Fruit fly (Drosophila melanogaster) whole organism, embryonic: ENCODE results near the gene CG32425.
A peak's percentile ranks its signal among the peaks of the same experiment; 100 is the strongest.

Source experiments
- Bgb ChIP-seq: fragments of 200-800 bp; sonication (Bioruptor generic); IDR thresholded peaks from 2 replicates; pipeline ENCODE4 v1.3.6; 2022; ENCODE audit warnings: missing biosample characterization, missing genetic modification characterization; ENCODE audit not compliant: partially characterized antibody
- BtbVII ChIP-seq: fragments of 200-800 bp; sonication (Bioruptor generic); optimal IDR thresholded peaks from 3 replicates; lab custom pipeline; 2017; ENCODE audit warnings: missing biosample characterization, mild to moderate bottlenecking, missing genetic modification characterization
- CG10321 ChIP-seq: fragments of 200-800 bp; sonication (Bioruptor generic); IDR thresholded peaks from 2 replicates; pipeline ENCODE4 v1.3.6; 2022; ENCODE audit warnings: missing biosample characterization, missing genetic modification characterization
- CG10565 ChIP-seq: fragments of 200-800 bp; sonication (Bioruptor generic); optimal IDR thresholded peaks from 3 replicates; lab custom pipeline; 2016; ENCODE audit warnings: missing biosample characterization, mild to moderate bottlenecking, missing genetic modification characterization
- CG11456 ChIP-seq: fragments of 200-800 bp; sonication (Bioruptor generic); IDR thresholded peaks from 3 replicates; pipeline ENCODE4 v1.3.6; 2022; ENCODE audit warnings: missing biosample characterization, missing genetic modification characterization
- CG13123 ChIP-seq: fragments of 200-800 bp; sonication (Bioruptor generic); optimal IDR thresholded peaks from 2 replicates; lab custom pipeline; 2016; ENCODE audit warnings: missing biosample characterization, missing genetic modification characterization
- CG13894 ChIP-seq: fragments of 200-800 bp; sonication (Bioruptor generic); optimal IDR thresholded peaks from 3 replicates; lab custom pipeline; 2018; ENCODE audit warnings: missing biosample characterization, mild to moderate bottlenecking, missing genetic modification characterization, moderate library complexity
- CG1602 ChIP-seq: fragments of 200-800 bp; sonication (Bioruptor generic); optimal IDR thresholded peaks from 3 replicates; lab custom pipeline; 2016; ENCODE audit warnings: missing biosample characterization, missing genetic modification characterization
- CG16863 ChIP-seq: fragments of 200-800 bp; sonication (Bioruptor generic); optimal IDR thresholded peaks from 3 replicates; lab custom pipeline; 2016; ENCODE audit warnings: missing biosample characterization, missing genetic modification characterization
- CG17186 ChIP-seq: fragments of 200-800 bp; sonication (Bioruptor generic); optimal IDR thresholded peaks from 3 replicates; lab custom pipeline; 2017; ENCODE audit warnings: missing biosample characterization, missing genetic modification reagents, missing genetic modification characterization
- CG3281 ChIP-seq: fragments of 200-800 bp; sonication (Bioruptor generic); optimal IDR thresholded peaks from 3 replicates; lab custom pipeline; 2017; ENCODE audit warnings: missing biosample characterization, mild to moderate bottlenecking, missing genetic modification characterization
- CG33557 ChIP-seq: fragments of 200-800 bp; sonication (Bioruptor generic); optimal IDR thresholded peaks from 2 replicates; lab custom pipeline; 2019; ENCODE audit warnings: missing biosample characterization, mild to moderate bottlenecking, missing genetic modification characterization, moderate library complexity
- CG4424 ChIP-seq: fragments of 200-800 bp; sonication (Bioruptor generic); optimal IDR thresholded peaks from 3 replicates; lab custom pipeline; 2016; ENCODE audit warnings: missing biosample characterization, missing genetic modification characterization
- CG4854 ChIP-seq: fragments of 200-800 bp; sonication (Bioruptor generic); optimal IDR thresholded peaks from 2 replicates; lab custom pipeline; 2016; ENCODE audit warnings: missing biosample characterization, missing genetic modification characterization, inconsistent platforms
- CG6854 ChIP-seq: fragments of 200-800 bp; sonication (Bioruptor generic); optimal IDR thresholded peaks from 3 replicates; lab custom pipeline; 2017; ENCODE audit warnings: missing biosample characterization, mild to moderate bottlenecking, missing genetic modification characterization
- CG9932 ChIP-seq: fragments of 200-800 bp; sonication (Bioruptor generic); IDR thresholded peaks from 2 replicates; pipeline ENCODE4 v1.3.6; 2022; ENCODE audit warnings: missing biosample characterization, missing genetic modification characterization
- Dbx ChIP-seq: fragments of 200-800 bp; sonication (Bioruptor generic); IDR thresholded peaks from 3 replicates; pipeline ENCODE4 v1.3.6; 2022; ENCODE audit warnings: missing biosample characterization, missing genetic modification characterization
- GATAe ChIP-seq: fragments of 200-800 bp; sonication (Bioruptor generic); conservative IDR thresholded peaks from 2 replicates; pipeline ENCODE4 v1.3.6; 2022; ENCODE audit warnings: missing biosample characterization, missing genetic modification characterization
- H15 ChIP-seq: fragments of 200-800 bp; sonication (Bioruptor generic); IDR thresholded peaks from 3 replicates; pipeline ENCODE4 v1.3.6; 2022; ENCODE audit warnings: missing biosample characterization, missing genetic modification characterization
- HHEX ChIP-seq: fragments of 200-800 bp; sonication (Bioruptor generic); optimal IDR thresholded peaks from 3 replicates; lab custom pipeline; 2017; ENCODE audit warnings: missing biosample characterization, mild to moderate bottlenecking, missing genetic modification characterization, missing genetic modification reagents
- HmgZ ChIP-seq: fragments of 200-800 bp; sonication (Bioruptor generic); optimal IDR thresholded peaks from 2 replicates; lab custom pipeline; 2018; ENCODE audit warnings: missing biosample characterization, mild to moderate bottlenecking, missing genetic modification characterization
- Hr51 ChIP-seq, 2 experiments: fragments of 200-800 bp; sonication (Bioruptor generic); optimal IDR thresholded peaks; 2 replicates in 1 of 2; 3 replicates in 1 of 2; lab custom pipeline; 2016 to 2018; ENCODE audit warnings: missing biosample characterization in 2 of 2, missing genetic modification characterization in 2 of 2, mild to moderate bottlenecking in 1 of 2, moderate library complexity in 1 of 2
- Mrtf ChIP-seq: fragments of 200-800 bp; sonication (Bioruptor generic); IDR thresholded peaks from 3 replicates; pipeline ENCODE4 v1.3.6; 2022; ENCODE audit warnings: missing biosample characterization, missing genetic modification characterization
- Pdp1 ChIP-seq, 2 experiments: fragments of 200-800 bp; sonication (Bioruptor generic); optimal IDR thresholded peaks; 3 replicates each; lab custom pipeline; 2016; ENCODE audit warnings: missing biosample characterization in 2 of 2, missing genetic modification characterization in 2 of 2, mild to moderate bottlenecking in 1 of 2, moderate library complexity in 1 of 2
- Ravus ChIP-seq: fragments of 200-800 bp; sonication (Bioruptor generic); IDR thresholded peaks from 2 replicates; pipeline ENCODE4 v1.3.6; 2022; ENCODE audit warnings: missing biosample characterization, missing genetic modification characterization
- Usf ChIP-seq: fragments of 200-800 bp; sonication (Bioruptor generic); optimal IDR thresholded peaks from 2 replicates; lab custom pipeline; 2017; ENCODE audit warnings: missing genotype, missing biosample characterization, missing genetic modification characterization
- al ChIP-seq: fragments of 200-800 bp; sonication (Bioruptor generic); IDR thresholded peaks from 2 replicates; pipeline ENCODE4 v1.3.6; 2022; ENCODE audit warnings: missing biosample characterization, missing genetic modification characterization
- chm ChIP-seq: fragments of 200-800 bp; sonication (Bioruptor generic); IDR thresholded peaks from 2 replicates; pipeline ENCODE4 v1.3.6; 2022; ENCODE audit warnings: missing biosample characterization, missing genetic modification characterization
- dati ChIP-seq: fragments of 200-800 bp; sonication (Bioruptor generic); IDR thresholded peaks from 2 replicates; pipeline ENCODE4 v1.3.6; 2022; ENCODE audit warnings: missing biosample characterization, missing genetic modification characterization
- dmrt99B ChIP-seq: fragments of 200-800 bp; sonication (Bioruptor generic); optimal IDR thresholded peaks from 2 replicates; lab custom pipeline; 2018; ENCODE audit warnings: missing biosample characterization, mild to moderate bottlenecking, missing genetic modification characterization, moderate library complexity
- esg ChIP-seq: fragments of 200-800 bp; sonication (Bioruptor generic); conservative IDR thresholded peaks from 2 replicates; pipeline ENCODE4 v1.3.6; 2022; ENCODE audit warnings: missing biosample characterization, missing genetic modification characterization
- gro ChIP-seq: fragments of 200-800 bp; sonication (Bioruptor generic); optimal IDR thresholded peaks from 2 replicates; lab custom pipeline; 2016; ENCODE audit warnings: missing biosample characterization, missing genetic modification characterization
- gt ChIP-seq: fragments of 200-800 bp; sonication (Bioruptor generic); IDR thresholded peaks from 2 replicates; pipeline ENCODE4 v1.3.6; 2022; ENCODE audit warnings: missing biosample characterization, missing genetic modification characterization
- ham ChIP-seq: fragments of 200-800 bp; sonication (Bioruptor generic); IDR thresholded peaks from 2 replicates; pipeline ENCODE4 v1.3.6; 2022; ENCODE audit warnings: missing biosample characterization, missing genetic modification characterization
- hb ChIP-seq: fragments of 200-800 bp; sonication (Bioruptor generic); IDR thresholded peaks from 3 replicates; pipeline ENCODE4 v1.3.6; 2022; ENCODE audit warnings: missing biosample characterization, missing genetic modification characterization; ENCODE audit not compliant: partially characterized antibody
- hbn ChIP-seq: fragments of 200-800 bp; sonication (Bioruptor generic); IDR thresholded peaks from 2 replicates; pipeline ENCODE4 v1.3.6; 2022; ENCODE audit warnings: missing biosample characterization, missing genetic modification characterization; ENCODE audit not compliant: partially characterized antibody
- kay ChIP-seq: fragments of 200-800 bp; sonication (Bioruptor generic); optimal IDR thresholded peaks from 2 replicates; lab custom pipeline; 2016; ENCODE audit warnings: missing biosample characterization, missing genetic modification characterization
- klu ChIP-seq: fragments of 200-800 bp; sonication (Bioruptor generic); IDR thresholded peaks from 2 replicates; pipeline ENCODE4 v1.3.6; 2022; ENCODE audit warnings: missing biosample characterization, missing genetic modification characterization
- lola ChIP-seq, 3 experiments: fragments of >200 bp in 2 of 3; fragments of 200-800 bp in 1 of 3; sonication (Bioruptor generic) in 1 of 3; optimal IDR thresholded peaks; 2 replicates each; lab custom pipeline; 2017 to 2019; ENCODE audit warnings: missing biosample characterization in 3 of 3, missing genetic modification characterization in 3 of 3, mild to moderate bottlenecking in 1 of 3, moderate library complexity in 1 of 3
- nom ChIP-seq: fragments of 200-800 bp; sonication (Bioruptor generic); optimal IDR thresholded peaks from 2 replicates; lab custom pipeline; 2017; ENCODE audit warnings: missing biosample characterization, missing genetic modification characterization, mild to moderate bottlenecking, moderate library complexity, missing genetic modification reagents
- pan ChIP-seq, 4 experiments: fragments of >200 bp in 3 of 4; fragments of 200-800 bp in 1 of 4; sonication (Bioruptor generic) in 1 of 4; optimal IDR thresholded peaks in 3 of 4; IDR thresholded peaks in 1 of 4; 2 replicates each; pipeline versions ENCODE4 v1.3.6 to Lab custom; 2017 to 2022; ENCODE audit warnings: missing biosample characterization in 2 of 4, missing genetic modification characterization in 2 of 4, mixed read lengths in 1 of 4
- pros ChIP-seq: fragments of 200-800 bp; sonication (Bioruptor generic); optimal IDR thresholded peaks from 3 replicates; lab custom pipeline; 2019; ENCODE audit warnings: missing biosample characterization, mild to moderate bottlenecking, missing genetic modification characterization, moderate library complexity
- sens ChIP-seq: fragments of 200-800 bp; sonication (Bioruptor generic); peaks from one replicate; lab custom pipeline; 2016; ENCODE audit warnings: missing biosample characterization, missing genetic modification characterization
- seq ChIP-seq: fragments of 200-800 bp; sonication (Bioruptor generic); IDR thresholded peaks from 2 replicates; pipeline ENCODE4 v1.3.6; 2022; ENCODE audit warnings: missing biosample characterization, missing genetic modification characterization
- sr ChIP-seq: fragments of 200-800 bp; sonication (Bioruptor generic); IDR thresholded peaks from 3 replicates; pipeline ENCODE4 v1.3.6; 2022; ENCODE audit warnings: missing biosample characterization, missing genetic modification characterization
- tin ChIP-seq: fragments of 200-800 bp; sonication (Bioruptor generic); optimal IDR thresholded peaks from 3 replicates; lab custom pipeline; 2016; ENCODE audit warnings: missing biosample characterization, missing genetic modification characterization
- ttk ChIP-seq: fragments of 200-800 bp; sonication (Bioruptor generic); IDR thresholded peaks from 2 replicates; pipeline ENCODE4 v2.1.2; 2022; ENCODE audit warnings: missing biosample characterization, missing genetic modification characterization
- unpg ChIP-seq: fragments of 200-800 bp; sonication (Bioruptor generic); optimal IDR thresholded peaks from 3 replicates; lab custom pipeline; 2018; ENCODE audit warnings: missing biosample characterization, mild to moderate bottlenecking, missing genetic modification characterization, moderate library complexity
- vnd ChIP-seq: fragments of 200-800 bp; sonication (Bioruptor generic); IDR thresholded peaks from 3 replicates; pipeline ENCODE4 v1.3.6; 2022; ENCODE audit warnings: missing biosample characterization, missing genetic modification characterization; ENCODE audit not compliant: partially characterized antibody
- wdn ChIP-seq: fragments of 200-800 bp; sonication (Bioruptor generic); IDR thresholded peaks from 2 replicates; pipeline ENCODE4 v1.3.6; 2022; ENCODE audit warnings: missing biosample characterization, missing genetic modification characterization
- zfh2 ChIP-seq: fragments of 200-800 bp; sonication (Bioruptor generic); optimal IDR thresholded peaks from 2 replicates; lab custom pipeline; 2016; ENCODE audit warnings: missing biosample characterization, missing genetic modification characterization

Gene CG32425

DNA sequence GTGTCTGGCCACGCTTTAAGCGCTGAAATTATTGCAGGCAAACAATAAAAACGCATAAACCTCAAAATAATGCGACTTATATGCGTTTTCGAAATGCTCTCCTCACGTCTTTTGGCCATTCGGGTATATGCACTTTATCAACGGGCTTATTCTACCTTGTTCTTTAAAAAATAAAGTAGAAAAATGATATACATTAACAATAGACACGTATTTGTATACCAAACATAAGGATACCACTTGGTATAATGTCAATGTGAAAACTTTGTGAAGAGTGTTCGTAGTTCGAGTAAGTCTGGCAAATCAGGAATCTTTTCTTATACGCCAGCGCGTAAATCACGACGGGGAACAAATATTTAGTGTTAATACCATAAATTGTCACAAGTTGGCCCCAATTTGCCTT lies 59.2 kb downstream of the CG32425 start:
- TF ChIP-seq pros (GFP tag; lab: Kevin White, UChicago) (no peak), Mrtf (GFP tag; lab: Robert Waterston, UW) (no peak), chm (GFP tag; lab: Robert Waterston, UW) (no peak), tin (no peak), CG13123 (GFP tag; lab: Kevin White, UChicago) (no peak), ham (GFP tag; lab: Robert Waterston, UW) (no peak), CG4424 (GFP tag; lab: Kevin White, UChicago) (no peak), CG1602 (GFP tag; lab: Kevin White, UChicago) (no peak), CG4854 (GFP tag; lab: Kevin White, UChicago) (no peak), ttk (no peak), klu (GFP tag; lab: Robert Waterston, UW) (no peak), esg (GFP tag; lab: Robert Waterston, UW) (peak; percentile 26; the same call in 1 of the 2 replicates), Dbx (GFP tag; lab: Robert Waterston, UW) (no peak), al (GFP tag; lab: Robert Waterston, UW) (no peak), pan (optimal IDR thresholded peaks at IDR 0.05; lab: Kevin White, UChicago) (no peak), pan (GFP tag; optimal IDR thresholded peaks at IDR 0.05 in 1 of 2, IDR thresholded peaks at IDR 0.05 in 1 of 2) (peak in 1 of 2 experiments; percentile 8), Usf (GFP tag; lab: Kevin White, UChicago) (no peak), Pdp1 (GFP tag; optimal IDR thresholded peaks at IDR 0.05; lab: Kevin White, UChicago) (no peak), nom (GFP tag; lab: Kevin White, UChicago) (peak; percentile 20), H15 (GFP tag; lab: Robert Waterston, UW) (no peak), unpg (peak; percentile 16), sens (peak; percentile 80), zfh2 (GFP tag; lab: Kevin White, UChicago) (no peak), vnd (GFP tag; lab: Robert Waterston, UW) (no peak), BtbVII (no peak), CG16863 (GFP tag; lab: Kevin White, UChicago) (no peak), CG6854 (GFP tag; lab: Kevin White, UChicago) (no peak), gro (no peak), CG13894 (tag; lab: Kevin White, UChicago) (no peak), CG10565 (no peak), dmrt99B (tag; lab: Kevin White, UChicago) (peak; percentile 41), CG17186 (GFP tag; lab: Kevin White, UChicago) (no peak), gt (GFP tag; lab: Robert Waterston, UW) (no peak), GATAe (no peak), dati (GFP tag; lab: Robert Waterston, UW) (no peak), CG11456 (GFP tag; lab: Robert Waterston, UW) (no peak), HHEX (GFP tag; lab: Kevin White, UChicago) (no peak), wdn (GFP tag; lab: Robert Waterston, UW) (no peak), Bgb (GFP tag; lab: Robert Waterston, UW) (no peak), hbn (no peak), sr (GFP tag; lab: Robert Waterston, UW) (no peak), Ravus (GFP tag; lab: Robert Waterston, UW) (no peak), CG9932 (GFP tag; lab: Robert Waterston, UW) (no peak), HmgZ (tag; lab: Kevin White, UChicago) (no peak), Hr51 (GFP tag; optimal IDR thresholded peaks at IDR 0.05; lab: Kevin White, UChicago) (peak in 1 of 2 experiments; percentile 36), CG10321 (GFP tag; lab: Robert Waterston, UW) (no peak), hb (GFP tag; lab: Robert Waterston, UW) (no peak), seq (no peak), kay (GFP tag; lab: Kevin White, UChicago) (no peak), lola (GFP tag; optimal IDR thresholded peaks at IDR 0.05; lab: Kevin White, UChicago) (no peak), CG33557 (GFP tag; lab: Kevin White, UChicago) (no peak), CG3281 (GFP tag; lab: Kevin White, UChicago) (no peak)
